Fruit fly (Drosophila melanogaster) Kc167 (cell line): Measurements from ENCODE around the gene vas.

Source experiments
- Myc ChIP-seq: fragments of >200 bp; optimal IDR thresholded peaks from 2 replicates; lab custom pipeline; 2017; ENCODE audit warnings: missing external identifiers
- insv ChIP-seq: fragments of >200 bp; optimal IDR thresholded peaks from 3 replicates; lab custom pipeline; 2018; ENCODE audit warnings: missing external identifiers
- psq ChIP-seq: fragments of >200 bp; optimal IDR thresholded peaks from 2 replicates; lab custom pipeline; 2017; ENCODE audit warnings: missing external identifiers
- ttk ChIP-seq: sonication (Bioruptor generic); optimal IDR thresholded peaks from 2 replicates; lab custom pipeline; 2017; ENCODE audit warnings: missing external identifiers

DNA sequence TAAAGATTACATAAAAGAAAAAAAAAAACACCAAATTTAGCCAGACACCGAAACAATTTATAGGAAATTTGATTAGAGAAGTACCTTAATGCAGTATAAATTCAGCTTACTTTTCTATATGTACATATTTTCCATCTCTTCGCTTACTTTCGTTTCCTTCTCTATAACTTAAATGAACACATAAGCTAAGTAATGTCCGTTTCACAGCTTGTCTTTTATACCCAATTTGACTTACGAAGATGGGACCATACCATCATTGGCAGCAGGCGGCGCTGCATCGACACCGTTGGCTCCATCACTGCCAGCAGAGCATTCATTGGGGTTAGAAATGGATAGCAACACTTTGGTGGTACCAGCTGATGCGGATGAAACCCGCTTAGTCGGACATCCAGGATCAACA, 8.8 kb downstream of the vas start, which contains the start of gene vig:
- TF ChIP-seq ttk (lab: Kevin White, UChicago) = no peak
- no peak for TF ChIP-seq psq
- TF ChIP-seq Myc (lab: Kevin White, UChicago) = no peak
- TF ChIP-seq insv (lab: Kevin White, UChicago) = no peak
